Fruit fly (Drosophila melanogaster) whole organism, embryonic: ENCODE results near the gene pes.

Experiments
- B-H2 ChIP-seq: fragments of 200-800 bp; sonication (Bioruptor generic); optimal IDR thresholded peaks from 2 replicates; lab custom pipeline; 2018; ENCODE audit warnings: missing biosample characterization, mild to moderate bottlenecking, missing genetic modification characterization
- Blimp-1 ChIP-seq: fragments of 200-800 bp; sonication (Bioruptor generic); optimal IDR thresholded peaks from 3 replicates; lab custom pipeline; 2018; ENCODE audit warnings: missing biosample characterization, missing genetic modification characterization, mild to moderate bottlenecking, moderate library complexity, missing genetic modification reagents
- BtbVII ChIP-seq: fragments of 200-800 bp; sonication (Bioruptor generic); optimal IDR thresholded peaks from 3 replicates; lab custom pipeline; 2017; ENCODE audit warnings: missing biosample characterization, mild to moderate bottlenecking, missing genetic modification characterization
- CG10274 ChIP-seq: fragments of 200-800 bp; sonication (Bioruptor generic); optimal IDR thresholded peaks from 3 replicates; lab custom pipeline; 2017; ENCODE audit warnings: missing biosample characterization, mild to moderate bottlenecking, missing genetic modification characterization
- CG10366 ChIP-seq: fragments of 200-800 bp; sonication (Bioruptor generic); IDR thresholded peaks from 2 replicates; pipeline ENCODE4 v1.3.6; 2022; ENCODE audit warnings: missing biosample characterization, missing genetic modification characterization
- CG11560 ChIP-seq: fragments of 200-800 bp; sonication (Bioruptor generic); IDR thresholded peaks from 3 replicates; pipeline ENCODE4 v1.3.6; 2022; ENCODE audit warnings: missing biosample characterization, missing genetic modification characterization
- CG12104 ChIP-seq: fragments of 200-800 bp; sonication (Bioruptor generic); optimal IDR thresholded peaks from 3 replicates; lab custom pipeline; 2016; ENCODE audit warnings: missing biosample characterization, missing genetic modification characterization
- CG12219 ChIP-seq: fragments of 200-800 bp; sonication (Bioruptor generic); optimal IDR thresholded peaks from 3 replicates; lab custom pipeline; 2018; ENCODE audit warnings: missing biosample characterization, mild to moderate bottlenecking, missing genetic modification characterization
- CG12769 ChIP-seq: fragments of 200-800 bp; sonication (Bioruptor generic); optimal IDR thresholded peaks from 2 replicates; lab custom pipeline; 2019; ENCODE audit warnings: missing biosample characterization, mild to moderate bottlenecking, missing genetic modification characterization, moderate library complexity
- CG13287 ChIP-seq: fragments of 200-800 bp; sonication (Bioruptor generic); IDR thresholded peaks from 2 replicates; pipeline ENCODE4 v1.3.6; 2022; ENCODE audit warnings: missing biosample characterization, missing genetic modification characterization; ENCODE audit not compliant: partially characterized antibody
- CG1602 ChIP-seq: fragments of 200-800 bp; sonication (Bioruptor generic); optimal IDR thresholded peaks from 3 replicates; lab custom pipeline; 2016; ENCODE audit warnings: missing biosample characterization, missing genetic modification characterization
- CG1647 ChIP-seq: fragments of 200-800 bp; sonication (Bioruptor generic); optimal IDR thresholded peaks from 3 replicates; lab custom pipeline; 2016; ENCODE audit warnings: missing biosample characterization, missing genetic modification characterization
- CG2129 ChIP-seq: fragments of 200-800 bp; sonication (Bioruptor generic); IDR thresholded peaks from 2 replicates; pipeline ENCODE4 v1.3.6; 2022; ENCODE audit warnings: missing biosample characterization, missing genetic modification characterization; ENCODE audit not compliant: partially characterized antibody
- CG2678 ChIP-seq: fragments of 200-800 bp; sonication (Bioruptor generic); optimal IDR thresholded peaks from 3 replicates; lab custom pipeline; 2019; ENCODE audit warnings: missing biosample characterization, mild to moderate bottlenecking, missing genetic modification characterization, moderate library complexity
- CG30020 ChIP-seq: fragments of 200-800 bp; optimal IDR thresholded peaks from 2 replicates; lab custom pipeline; 2019; ENCODE audit warnings: missing biosample characterization, mild to moderate bottlenecking, missing genetic modification characterization, moderate library complexity
- CG30403 ChIP-seq: fragments of 200-800 bp; sonication (Bioruptor generic); optimal IDR thresholded peaks from 3 replicates; lab custom pipeline; 2016; ENCODE audit warnings: missing biosample characterization, missing genetic modification characterization
- CG34224 ChIP-seq: fragments of 200-800 bp; sonication (Bioruptor generic); IDR thresholded peaks from 3 replicates; pipeline ENCODE4 v1.3.6; 2022; ENCODE audit warnings: missing biosample characterization, missing genetic modification characterization; ENCODE audit not compliant: partially characterized antibody
- CG42726 ChIP-seq: fragments of 200-800 bp; sonication (Bioruptor generic); IDR thresholded peaks from 2 replicates; pipeline ENCODE4 v1.3.6; 2022; ENCODE audit warnings: missing biosample characterization, missing genetic modification characterization; ENCODE audit not compliant: partially characterized antibody
- CG4707 ChIP-seq: fragments of 200-800 bp; sonication (Bioruptor generic); optimal IDR thresholded peaks from 2 replicates; lab custom pipeline; 2018; ENCODE audit warnings: missing biosample characterization, mild to moderate bottlenecking, missing genetic modification characterization, moderate library complexity
- CG6689 ChIP-seq: fragments of 200-800 bp; sonication (Bioruptor generic); IDR thresholded peaks from 2 replicates; pipeline ENCODE4 v1.3.6; 2022; ENCODE audit warnings: missing biosample characterization, missing genetic modification characterization
- CHES-1-like ChIP-seq: fragments of 200-800 bp; sonication (Bioruptor generic); optimal IDR thresholded peaks from 2 replicates; lab custom pipeline; 2016; ENCODE audit warnings: missing biosample characterization, missing genetic modification characterization
- CkIIα-i1 ChIP-seq: fragments of 200-800 bp; sonication (Bioruptor generic); IDR thresholded peaks from 2 replicates; pipeline ENCODE4 v1.3.6; 2022; ENCODE audit warnings: missing biosample characterization, missing genetic modification characterization
- D19B ChIP-seq: fragments of 200-800 bp; sonication (Bioruptor generic); optimal IDR thresholded peaks from 2 replicates; lab custom pipeline; 2017; ENCODE audit warnings: missing biosample characterization, mild to moderate bottlenecking, missing genetic modification characterization
- Dbx ChIP-seq: fragments of 200-800 bp; sonication (Bioruptor generic); IDR thresholded peaks from 3 replicates; pipeline ENCODE4 v1.3.6; 2022; ENCODE audit warnings: missing biosample characterization, missing genetic modification characterization
- Hmr ChIP-seq: fragments of 200-800 bp; sonication (Bioruptor generic); optimal IDR thresholded peaks from 3 replicates; lab custom pipeline; 2017; ENCODE audit warnings: mild to moderate bottlenecking, missing biosample characterization, missing genetic modification reagents, missing genetic modification characterization
- Hr51 ChIP-seq, 2 experiments: fragments of 200-800 bp; sonication (Bioruptor generic); optimal IDR thresholded peaks; 2 replicates in 1 of 2; 3 replicates in 1 of 2; lab custom pipeline; 2016 to 2018; ENCODE audit warnings: missing biosample characterization in 2 of 2, missing genetic modification characterization in 2 of 2, mild to moderate bottlenecking in 1 of 2, moderate library complexity in 1 of 2
- Mrtf ChIP-seq: fragments of 200-800 bp; sonication (Bioruptor generic); IDR thresholded peaks from 3 replicates; pipeline ENCODE4 v1.3.6; 2022; ENCODE audit warnings: missing biosample characterization, missing genetic modification characterization
- Nf-YC ChIP-seq: fragments of 200-800 bp; optimal IDR thresholded peaks from 3 replicates; lab custom pipeline; 2019; ENCODE audit warnings: missing biosample characterization, mild to moderate bottlenecking, missing genetic modification characterization, moderate library complexity
- Oli ChIP-seq: fragments of 200-800 bp; sonication (Bioruptor generic); optimal IDR thresholded peaks from 2 replicates; lab custom pipeline; 2018; ENCODE audit warnings: missing biosample characterization, mild to moderate bottlenecking, missing genetic modification characterization, moderate library complexity
- Sry-β ChIP-seq: fragments of 200-800 bp; sonication (Bioruptor generic); optimal IDR thresholded peaks from 2 replicates; lab custom pipeline; 2018; ENCODE audit warnings: missing biosample characterization, mild to moderate bottlenecking, missing genetic modification characterization, moderate library complexity
- Vsx1 ChIP-seq: fragments of 200-800 bp; sonication (Bioruptor generic); optimal IDR thresholded peaks from 2 replicates; lab custom pipeline; 2017; ENCODE audit warnings: missing biosample characterization, mild to moderate bottlenecking, missing genetic modification characterization, missing genetic modification reagents
- ato ChIP-seq: fragments of 200-800 bp; sonication (Bioruptor generic); IDR thresholded peaks from 2 replicates; pipeline ENCODE4 v1.3.6; 2022; ENCODE audit warnings: missing biosample characterization, missing genetic modification characterization; ENCODE audit not compliant: partially characterized antibody
- bcd ChIP-seq: fragments of 200-800 bp; sonication (Bioruptor generic); optimal IDR thresholded peaks from 2 replicates; lab custom pipeline; 2017; ENCODE audit warnings: missing biosample characterization, mild to moderate bottlenecking, missing genetic modification characterization
- ci ChIP-seq: fragments of 200-800 bp; sonication (Bioruptor generic); IDR thresholded peaks from 3 replicates; pipeline ENCODE4 v1.3.6; 2022; ENCODE audit warnings: missing biosample characterization, missing genetic modification characterization
- dysf ChIP-seq: fragments of 200-800 bp; sonication (Bioruptor generic); IDR thresholded peaks from 3 replicates; pipeline ENCODE4 v1.3.6; 2022; ENCODE audit warnings: missing biosample characterization, missing genetic modification characterization
- exex ChIP-seq: fragments of 200-800 bp; sonication (Bioruptor generic); optimal IDR thresholded peaks from 4 replicates; lab custom pipeline; 2018; ENCODE audit warnings: missing biosample characterization, mild to moderate bottlenecking, missing genetic modification characterization, moderate library complexity
- gcm2 ChIP-seq: fragments of 200-800 bp; sonication (Bioruptor generic); optimal IDR thresholded peaks from 2 replicates; lab custom pipeline; 2016; ENCODE audit warnings: missing biosample characterization, missing genetic modification characterization
- gsb ChIP-seq: fragments of 200-800 bp; sonication (Bioruptor generic); IDR thresholded peaks from 2 replicates; pipeline ENCODE4 v1.3.6; 2022; ENCODE audit warnings: missing biosample characterization, missing genetic modification characterization
- insv ChIP-seq, 2 experiments: fragments of 200-800 bp; sonication (Bioruptor generic); optimal IDR thresholded peaks; 3 replicates each; lab custom pipeline; 2016 to 2018; ENCODE audit warnings: missing biosample characterization in 2 of 2, missing genetic modification characterization in 2 of 2
- inv ChIP-seq: fragments of 200-800 bp; sonication (Bioruptor generic); IDR thresholded peaks from 2 replicates; pipeline ENCODE4 v1.3.6; 2022; ENCODE audit warnings: missing biosample characterization, missing genetic modification characterization; ENCODE audit not compliant: partially characterized antibody
- kay ChIP-seq: fragments of 200-800 bp; sonication (Bioruptor generic); optimal IDR thresholded peaks from 2 replicates; lab custom pipeline; 2016; ENCODE audit warnings: missing biosample characterization, missing genetic modification characterization
- klu ChIP-seq: fragments of 200-800 bp; sonication (Bioruptor generic); IDR thresholded peaks from 2 replicates; pipeline ENCODE4 v1.3.6; 2022; ENCODE audit warnings: missing biosample characterization, missing genetic modification characterization
- nerfin-2 ChIP-seq: fragments of 200-800 bp; sonication (Bioruptor generic); IDR thresholded peaks from 2 replicates; pipeline ENCODE4 v1.3.6; 2022; ENCODE audit warnings: missing biosample characterization, missing genetic modification characterization; ENCODE audit not compliant: partially characterized antibody
- psq ChIP-seq: fragments of 200-800 bp; sonication (Bioruptor generic); optimal IDR thresholded peaks from 2 replicates; lab custom pipeline; 2017; ENCODE audit warnings: missing biosample characterization, missing genetic modification characterization
- pum ChIP-seq: fragments of 200-800 bp; sonication (Bioruptor generic); optimal IDR thresholded peaks from 2 replicates; lab custom pipeline; 2016; ENCODE audit warnings: missing biosample characterization, missing genetic modification characterization
- ranshi ChIP-seq: fragments of 200-800 bp; sonication (Bioruptor generic); IDR thresholded peaks from 2 replicates; pipeline ENCODE4 v1.3.6; 2022; ENCODE audit warnings: missing biosample characterization, missing genetic modification characterization
- salm ChIP-seq: fragments of 200-800 bp; sonication (Bioruptor generic); optimal IDR thresholded peaks from 2 replicates; lab custom pipeline; 2018; ENCODE audit warnings: missing biosample characterization, mild to moderate bottlenecking, missing genetic modification characterization
- sens ChIP-seq: fragments of 200-800 bp; sonication (Bioruptor generic); peaks from one replicate; lab custom pipeline; 2016; ENCODE audit warnings: missing biosample characterization, missing genetic modification characterization
- tin ChIP-seq: fragments of 200-800 bp; sonication (Bioruptor generic); optimal IDR thresholded peaks from 3 replicates; lab custom pipeline; 2016; ENCODE audit warnings: missing biosample characterization, missing genetic modification characterization
- unpg ChIP-seq: fragments of 200-800 bp; sonication (Bioruptor generic); optimal IDR thresholded peaks from 3 replicates; lab custom pipeline; 2018; ENCODE audit warnings: missing biosample characterization, mild to moderate bottlenecking, missing genetic modification characterization, moderate library complexity
- vvl ChIP-seq: fragments of 200-800 bp; sonication (Bioruptor generic); IDR thresholded peaks from 2 replicates; pipeline ENCODE4 v1.3.6; 2022; ENCODE audit warnings: missing biosample characterization, missing genetic modification characterization

Gene pes

dm6 chr2L:8043282-8043668, 49.3 kb upstream of the pes start, which contains the start of gene Megf8 (continued):
- no peak for TF ChIP-seq CG4707 (GFP tag; lab: Kevin White, UChicago)
- peak; percentile 71; the same call in 1 of the 2 replicates for TF ChIP-seq vvl
- TF ChIP-seq Oli (tag; lab: Kevin White, UChicago): no peak
- TF ChIP-seq Hr51 (GFP tag; optimal IDR thresholded peaks at IDR 0.05; lab: Kevin White, UChicago): no peak
- TF ChIP-seq klu: no peak
- TF ChIP-seq nerfin-2: peak; percentile 75
- TF ChIP-seq dysf (GFP tag; lab: Robert Waterston, UW): no peak
- TF ChIP-seq CG11560 (tag; lab: Robert Waterston, UW): no peak
- TF ChIP-seq Nf-YC (tag; lab: Kevin White, UChicago): no peak
- no peak for TF ChIP-seq Vsx1 (GFP tag; lab: Kevin White, UChicago)
- no peak for TF ChIP-seq pum (GFP tag; lab: Kevin White, UChicago)
- no peak for TF ChIP-seq B-H2 (GFP tag; lab: Kevin White, UChicago)
- TF ChIP-seq CG1647: no peak
- TF ChIP-seq CG12769: no peak
- TF ChIP-seq CG42726 (GFP tag; lab: Robert Waterston, UW): peak; percentile 21; the same call in 1 of the 2 replicates
- TF ChIP-seq CG30403 (GFP tag; lab: Kevin White, UChicago): no peak
- no peak for TF ChIP-seq CHES-1-like
- no peak for TF ChIP-seq CG2129 (GFP tag; lab: Robert Waterston, UW)
- no peak for TF ChIP-seq Mrtf
- no peak for TF ChIP-seq insv (GFP tag; optimal IDR thresholded peaks at IDR 0.05; lab: Kevin White, UChicago)
- no peak for TF ChIP-seq CG12104 (GFP tag; lab: Kevin White, UChicago)
- no peak for TF ChIP-seq CG6689 (GFP tag; lab: Robert Waterston, UW)
- TF ChIP-seq CkIIα-i1 (GFP tag; lab: Robert Waterston, UW): no peak
- no peak for TF ChIP-seq CG10274
- no peak for TF ChIP-seq Hmr (GFP tag; lab: Kevin White, UChicago)
- TF ChIP-seq bcd (GFP tag; lab: Kevin White, UChicago): no peak
- TF ChIP-seq ato (GFP tag; lab: Robert Waterston, UW): peak; percentile 77
- TF ChIP-seq Blimp-1: peak; percentile 100
- TF ChIP-seq CG10366 (GFP tag; lab: Robert Waterston, UW): no peak
- TF ChIP-seq Dbx (GFP tag; lab: Robert Waterston, UW): no peak
- TF ChIP-seq unpg (GFP tag; lab: Kevin White, UChicago): no peak
- no peak for TF ChIP-seq salm (tag; lab: Kevin White, UChicago)
- TF ChIP-seq kay (GFP tag; lab: Kevin White, UChicago): no peak
- peak; percentile 84 for TF ChIP-seq CG34224 (GFP tag; lab: Robert Waterston, UW)
- TF ChIP-seq psq: no peak
- TF ChIP-seq CG2678 (tag; lab: Kevin White, UChicago): no peak
- TF ChIP-seq BtbVII (GFP tag; lab: Kevin White, UChicago): no peak
- TF ChIP-seq sens: no peak
- no peak for TF ChIP-seq CG30020
- no peak for TF ChIP-seq CG12219 (GFP tag; lab: Kevin White, UChicago)
- no peak for TF ChIP-seq gsb (GFP tag; lab: Robert Waterston, UW)
- TF ChIP-seq gcm2 (GFP tag; lab: Kevin White, UChicago): no peak
- no peak for TF ChIP-seq inv (GFP tag; lab: Robert Waterston, UW)
- no peak for TF ChIP-seq ci (GFP tag; lab: Robert Waterston, UW)
- no peak for TF ChIP-seq exex (tag; lab: Kevin White, UChicago)
- no peak for TF ChIP-seq CG1602 (GFP tag; lab: Kevin White, UChicago)
- TF ChIP-seq D19B (GFP tag; lab: Kevin White, UChicago): no peak
- TF ChIP-seq CG13287 (GFP tag; lab: Robert Waterston, UW): peak; percentile 60
- no peak for TF ChIP-seq ranshi (GFP tag; lab: Robert Waterston, UW)
- TF ChIP-seq Sry-β (GFP tag; lab: Kevin White, UChicago): no peak
- TF ChIP-seq tin (GFP tag; lab: Kevin White, UChicago): no peak
